Worm (Caenorhabditis elegans) whole organism, L4 larva: ENCODE measurements around the gene coel-1.

Experiments used
- T26A8.4 ChIP-seq: fragments of 200-800 bp; sonication (Bioruptor generic); IDR thresholded peaks from 2 replicates; pipeline ENCODE4 v1.3.6; 2022; ENCODE audit warnings: missing genetic modification characterization, missing compliant biosample characterization
- Y48G9A.11 ChIP-seq: fragments of 200-800 bp; sonication (Bioruptor generic); IDR thresholded peaks from 2 replicates; pipeline ENCODE4 v1.3.6; 2022; ENCODE audit warnings: missing genetic modification reagents, missing genetic modification characterization, missing compliant biosample characterization
- ZK337.2 ChIP-seq: fragments of 200-800 bp; sonication (Bioruptor generic); IDR thresholded peaks from 2 replicates; pipeline ENCODE4 v1.3.6; 2022; ENCODE audit warnings: missing genetic modification reagents, missing genetic modification characterization, missing compliant biosample characterization
- ZK546.5 ChIP-seq, 2 experiments: sonication (generic microtip); optimal IDR thresholded peaks; 2 replicates each; lab custom pipeline; 2017; ENCODE audit warnings: missing biosample characterization in 2 of 2, missing genetic modification characterization in 2 of 2
- aha-1 ChIP-seq: fragments of 150-350 bp; peaks from one replicate; lab custom pipeline; 2014; ENCODE audit warnings: missing biosample characterization, missing genetic modification characterization
- ceh-20 ChIP-seq: fragments of 200-800 bp; sonication (Bioruptor generic); IDR thresholded peaks from 2 replicates; pipeline ENCODE4 v1.3.6; 2022; ENCODE audit warnings: missing genetic modification reagents, missing genetic modification characterization, missing compliant biosample characterization
- ceh-28 ChIP-seq: fragments of 150-350 bp; optimal IDR thresholded peaks from 2 replicates; lab custom pipeline; 2014; ENCODE audit warnings: missing biosample characterization, missing genetic modification reagents, missing genetic modification characterization
- ces-1 ChIP-seq: fragments of 150-350 bp; sonication (generic microtip); optimal IDR thresholded peaks from 4 replicates; lab custom pipeline; 2014; ENCODE audit warnings: missing biosample characterization, missing genetic modification reagents, missing genetic modification characterization
- ctbp-1 ChIP-seq: fragments of 200-800 bp; sonication (Bioruptor generic); IDR thresholded peaks from 2 replicates; pipeline ENCODE4 v1.3.6; 2022; ENCODE audit warnings: missing genetic modification reagents, missing genetic modification characterization, missing compliant biosample characterization
- daf-16 ChIP-seq, 3 experiments: sonication (generic microtip); optimal IDR thresholded peaks; 2 replicates each; lab custom pipeline; 2016 to 2017; ENCODE audit warnings: missing genetic modification characterization in 3 of 3, missing genetic modification reagents in 3 of 3, mild to moderate bottlenecking in 2 of 3, missing compliant biosample characterization in 2 of 3, missing biosample characterization in 1 of 3, moderate library complexity in 1 of 3
- daf-19 ChIP-seq: fragments of 200-800 bp; sonication (Bioruptor generic); conservative IDR thresholded peaks from 2 replicates; pipeline ENCODE4 v1.3.6; 2022; ENCODE audit warnings: missing genetic modification characterization, missing compliant biosample characterization
- daf-8 ChIP-seq: fragments of 200-800 bp; sonication (Bioruptor generic); IDR thresholded peaks from 2 replicates; pipeline ENCODE4 v1.3.6; 2022; ENCODE audit warnings: missing genetic modification characterization, missing compliant biosample characterization
- dmd-9 ChIP-seq: fragments of 200-800 bp; sonication (Bioruptor generic); IDR thresholded peaks from 2 replicates; pipeline ENCODE4 v1.3.6; 2022; ENCODE audit warnings: missing genetic modification reagents, missing genetic modification characterization, missing compliant biosample characterization
- duxl-1 ChIP-seq: sonication (generic microtip); optimal IDR thresholded peaks from 2 replicates; lab custom pipeline; 2016; ENCODE audit warnings: mild to moderate bottlenecking, missing genetic modification characterization, moderate library complexity, missing compliant biosample characterization; ENCODE audit not compliant: poor library complexity
- dve-1 ChIP-seq: sonication (generic microtip); optimal IDR thresholded peaks from 2 replicates; lab custom pipeline; 2017; ENCODE audit warnings: antibody characterized with exemption, mild to moderate bottlenecking, missing genetic modification characterization, missing compliant biosample characterization; ENCODE audit not compliant: insufficient read depth
- egl-43 ChIP-seq: fragments of 200-800 bp; sonication (Bioruptor generic); IDR thresholded peaks from 2 replicates; pipeline ENCODE4 v1.3.6; 2022; ENCODE audit warnings: missing genetic modification reagents, missing genetic modification characterization, missing compliant biosample characterization
- fkh-10 ChIP-seq: fragments of 150-350 bp; optimal IDR thresholded peaks from 2 replicates; lab custom pipeline; 2014; ENCODE audit warnings: missing biosample characterization, missing genetic modification reagents, missing genetic modification characterization
- fos-1 ChIP-seq: fragments of 150-350 bp; optimal IDR thresholded peaks from 2 replicates; lab custom pipeline; 2014; ENCODE audit warnings: missing biosample characterization, missing genetic modification characterization
- hif-1 ChIP-seq, 2 experiments: sonication (generic microtip); optimal IDR thresholded peaks; 2 replicates each; lab custom pipeline; 2016 to 2017; ENCODE audit warnings: missing compliant biosample characterization in 2 of 2, missing genetic modification characterization in 2 of 2, missing genetic modification reagents in 2 of 2, missing genotype in 2 of 2, mild to moderate bottlenecking in 1 of 2
- hlh-30 ChIP-seq: sonication (generic microtip); optimal IDR thresholded peaks from 2 replicates; lab custom pipeline; 2017; ENCODE audit warnings: antibody characterized with exemption, mild to moderate bottlenecking, missing genetic modification characterization, missing compliant biosample characterization; ENCODE audit not compliant: insufficient read depth
- lin-1 ChIP-seq: fragments of 200-800 bp; sonication (Bioruptor generic); IDR thresholded peaks from 2 replicates; pipeline ENCODE4 v1.3.6; 2022; ENCODE audit warnings: missing genetic modification reagents, missing genetic modification characterization, missing compliant biosample characterization
- lin-15B ChIP-seq: fragments of 150-350 bp; sonication (generic microtip); optimal IDR thresholded peaks from 3 replicates; lab custom pipeline; 2014; ENCODE audit warnings: missing biosample characterization, missing genetic modification characterization
- lin-29 ChIP-seq: fragments of 200-800 bp; sonication (Bioruptor generic); IDR thresholded peaks from 2 replicates; pipeline ENCODE4 v1.3.6; 2022; ENCODE audit warnings: missing genetic modification reagents, missing genetic modification characterization, missing compliant biosample characterization
- lin-39 ChIP-seq: fragments of 150-350 bp; optimal IDR thresholded peaks from 2 replicates; lab custom pipeline; 2014; ENCODE audit warnings: missing biosample characterization, missing genetic modification reagents, missing genetic modification characterization
- lsy-2 ChIP-seq, 2 experiments: fragments of 150-350 bp in 1 of 2; sonication (generic microtip) in 1 of 2; optimal IDR thresholded peaks; 2 replicates each; lab custom pipeline; 2014 to 2017; ENCODE audit warnings: missing biosample characterization in 2 of 2, missing genetic modification characterization in 2 of 2
- madf-5 ChIP-seq, 2 experiments: fragments of 200-800 bp; sonication (Bioruptor generic); IDR thresholded peaks; 2 replicates each; pipeline ENCODE4 v1.3.6; 2022; ENCODE audit warnings: missing compliant biosample characterization in 2 of 2, missing genetic modification characterization in 2 of 2
- madf-9 ChIP-seq: fragments of 200-800 bp; sonication (Bioruptor generic); conservative IDR thresholded peaks from 2 replicates; pipeline ENCODE4 v1.3.6; 2022; ENCODE audit warnings: missing genetic modification reagents, missing genetic modification characterization, missing compliant biosample characterization
- mxl-2 ChIP-seq: fragments of 200-800 bp; sonication (Bioruptor generic); conservative IDR thresholded peaks from 2 replicates; pipeline ENCODE4 v1.3.6; 2022; ENCODE audit warnings: missing genetic modification reagents, missing genetic modification characterization, missing compliant biosample characterization
- nhr-11 ChIP-seq: fragments of 150-350 bp; optimal IDR thresholded peaks from 2 replicates; lab custom pipeline; 2014; ENCODE audit warnings: missing biosample characterization, missing genetic modification characterization
- nhr-237 ChIP-seq: sonication (generic microtip); optimal IDR thresholded peaks from 2 replicates; lab custom pipeline; 2017; ENCODE audit warnings: missing biosample characterization, missing genetic modification characterization
- nhr-25 ChIP-seq: sonication (generic microtip); optimal IDR thresholded peaks from 2 replicates; lab custom pipeline; 2017; ENCODE audit warnings: missing genetic modification characterization, mild to moderate bottlenecking, missing compliant biosample characterization, antibody characterized with exemption, moderate library complexity, borderline replicate concordance; ENCODE audit not compliant: insufficient read depth
- nhr-28 ChIP-seq: fragments of 150-350 bp; optimal IDR thresholded peaks from 2 replicates; lab custom pipeline; 2014; ENCODE audit warnings: missing biosample characterization, missing genetic modification characterization
- nhr-48 ChIP-seq: sonication (generic microtip); optimal IDR thresholded peaks from 2 replicates; lab custom pipeline; 2016; ENCODE audit warnings: mild to moderate bottlenecking, missing genetic modification characterization, missing compliant biosample characterization
- nhr-77 ChIP-seq: fragments of 150-350 bp; optimal IDR thresholded peaks from 2 replicates; lab custom pipeline; 2014; ENCODE audit warnings: missing biosample characterization, missing genetic modification characterization
- php-3 ChIP-seq: fragments of 200-800 bp; sonication (Bioruptor generic); IDR thresholded peaks from 2 replicates; pipeline ENCODE4 v1.3.6; 2022; ENCODE audit warnings: missing genetic modification reagents, missing genetic modification characterization, missing compliant biosample characterization
- rbr-2 ChIP-seq: sonication (generic microtip); optimal IDR thresholded peaks from 2 replicates; lab custom pipeline; 2016; ENCODE audit warnings: missing genotype, missing genetic modification characterization, missing compliant biosample characterization
- saeg-2 ChIP-seq: fragments of 200-800 bp; sonication (Bioruptor generic); IDR thresholded peaks from 2 replicates; pipeline ENCODE4 v1.3.6; 2022; ENCODE audit warnings: missing genetic modification reagents, missing genetic modification characterization, missing compliant biosample characterization
- set-16 ChIP-seq: fragments of 200-800 bp; sonication (Bioruptor generic); IDR thresholded peaks from 2 replicates; pipeline ENCODE4 v1.3.6; 2022; ENCODE audit warnings: missing genetic modification reagents, missing genetic modification characterization, missing compliant biosample characterization
- snpc-1.2 ChIP-seq: fragments of 200-800 bp; sonication (Bioruptor generic); IDR thresholded peaks from 2 replicates; pipeline ENCODE4 v1.3.6; 2022; ENCODE audit warnings: missing genetic modification reagents, missing genetic modification characterization, missing compliant biosample characterization
- spr-1 ChIP-seq: sonication (generic microtip); optimal IDR thresholded peaks from 2 replicates; lab custom pipeline; 2016; ENCODE audit warnings: mild to moderate bottlenecking, missing genetic modification characterization, missing compliant biosample characterization
- spr-3 ChIP-seq: fragments of 200-800 bp; sonication (Bioruptor generic); optimal IDR thresholded peaks from 2 replicates; lab custom pipeline; 2018; ENCODE audit warnings: mild to moderate bottlenecking, missing genetic modification characterization, missing compliant biosample characterization
- tag-97 ChIP-seq: fragments of 200-800 bp; sonication (Bioruptor generic); IDR thresholded peaks from 2 replicates; pipeline ENCODE4 v1.3.6; 2022; ENCODE audit warnings: missing genetic modification characterization, missing compliant biosample characterization
- unc-130 ChIP-seq: sonication (generic microtip); optimal IDR thresholded peaks from 2 replicates; lab custom pipeline; 2016; ENCODE audit warnings: missing genetic modification reagents, missing genetic modification characterization, missing compliant biosample characterization
- unc-39 ChIP-seq: sonication (generic microtip); optimal IDR thresholded peaks from 2 replicates; lab custom pipeline; 2017; ENCODE audit warnings: missing biosample characterization, missing genetic modification characterization
- unc-62 ChIP-seq, 3 experiments: fragments of 150-350 bp in 1 of 3; sonication (generic microtip); optimal IDR thresholded peaks in 2 of 3; peaks in 1 of 3; 1 replicate in 1 of 3; 2 replicates in 2 of 3; lab custom pipeline; 2014 to 2017; ENCODE audit warnings: missing biosample characterization in 3 of 3, missing genetic modification characterization in 3 of 3, missing genetic modification reagents in 3 of 3, missing genotype in 1 of 3
- vab-7 ChIP-seq: fragments of 200-800 bp; sonication (Bioruptor generic); IDR thresholded peaks from 2 replicates; pipeline ENCODE4 v1.3.6; 2022; ENCODE audit warnings: missing genetic modification reagents, missing genetic modification characterization, missing compliant biosample characterization
- zfp-2 ChIP-seq: sonication (generic microtip); optimal IDR thresholded peaks from 2 replicates; lab custom pipeline; 2016; ENCODE audit warnings: mild to moderate bottlenecking, missing genetic modification characterization, missing compliant biosample characterization
- zfp-3 ChIP-seq: fragments of 200-800 bp; sonication (Bioruptor generic); conservative IDR thresholded peaks from 2 replicates; pipeline ENCODE4 v1.3.6; 2022; ENCODE audit warnings: missing genetic modification reagents, missing genetic modification characterization, missing compliant biosample characterization
- zip-2 ChIP-seq: fragments of 150-350 bp; optimal IDR thresholded peaks from 2 replicates; lab custom pipeline; 2014; ENCODE audit warnings: missing biosample characterization, missing genetic modification characterization
- ztf-11 ChIP-seq: fragments of 150-350 bp; optimal IDR thresholded peaks from 2 replicates; lab custom pipeline; 2014; ENCODE audit warnings: missing biosample characterization, missing genetic modification characterization
- ztf-7 ChIP-seq: fragments of 150-350 bp; optimal IDR thresholded peaks from 2 replicates; lab custom pipeline; 2014; ENCODE audit warnings: missing biosample characterization, missing genetic modification characterization

coel-1 gene

ce11 chrX:4248417-4248816 is 17.0 kb upstream of the coel-1 start:
- TF ChIP-seq fos-1 (tag; lab: Kevin White, UChicago) (no peak), nhr-25 (tag; lab: Kevin White, UChicago) (no peak), tag-97 (GFP tag; lab: Robert Waterston, UW) (no peak), unc-62 (GFP tag; optimal IDR thresholded peaks at IDR 0.05 in 1 of 2; lab: Kevin White, UChicago) (no peak), unc-62 (tag; optimal IDR thresholded peaks at IDR 0.05; lab: Kevin White, UChicago) (no peak), daf-19 (GFP tag; lab: Robert Waterston, UW) (no peak), saeg-2 (GFP tag; lab: Robert Waterston, UW) (no peak), snpc-1.2 (GFP tag; lab: Robert Waterston, UW) (no peak), fkh-10 (GFP tag; lab: Kevin White, UChicago) (no peak), unc-130 (GFP tag; lab: Kevin White, UChicago) (no peak), zfp-3 (GFP tag; lab: Robert Waterston, UW) (no peak), vab-7 (GFP tag; lab: Robert Waterston, UW) (no peak), nhr-48 (tag; lab: Kevin White, UChicago) (peak; percentile 28), ceh-20 (0 out of 2 replicates have a peak, but pooled peaks have one; percentile 12), Y48G9A.11 (GFP tag; lab: Robert Waterston, UW) (no peak), lin-15B (tag; lab: Kevin White, UChicago) (no peak), dmd-9 (GFP tag; lab: Robert Waterston, UW) (no peak), ceh-28 (tag; lab: Kevin White, UChicago) (no peak), ztf-7 (tag; lab: Kevin White, UChicago) (no peak), set-16 (no peak), ztf-11 (tag; lab: Kevin White, UChicago) (no peak), php-3 (GFP tag; lab: Robert Waterston, UW) (peak; percentile 94), daf-16 (GFP tag; optimal IDR thresholded peaks at IDR 0.05; lab: Kevin White, UChicago) (no peak), daf-16 (tag; optimal IDR thresholded peaks at IDR 0.05; lab: Kevin White, UChicago) (peak; percentile 100), nhr-77 (tag; lab: Kevin White, UChicago) (peak; percentile 48), lin-39 (no peak), ctbp-1 (GFP tag; lab: Robert Waterston, UW) (no peak), dve-1 (peak; percentile 83), nhr-237 (no peak), nhr-28 (peak; percentile 42), unc-39 (tag; lab: Kevin White, UChicago) (no peak), nhr-11 (tag; lab: Kevin White, UChicago) (no peak), aha-1 (tag; lab: Kevin White, UChicago) (no peak), lin-1 (GFP tag; lab: Robert Waterston, UW) (no peak), rbr-2 (tag; lab: Kevin White, UChicago) (no peak), madf-5 (GFP tag; IDR thresholded peaks at IDR 0.05; lab: Robert Waterston, UW) (no peak), daf-8 (GFP tag; lab: Robert Waterston, UW) (no peak), ZK546.5 (tag; optimal IDR thresholded peaks at IDR 0.05; lab: Kevin White, UChicago) (no peak), hlh-30 (tag; lab: Kevin White, UChicago) (no peak), hif-1 (tag; optimal IDR thresholded peaks at IDR 0.05; lab: Kevin White, UChicago) (no peak), lin-29 (no peak), zfp-2 (no peak), madf-9 (GFP tag; lab: Robert Waterston, UW) (no peak), T26A8.4 (GFP tag; lab: Robert Waterston, UW) (no peak), duxl-1 (tag; lab: Kevin White, UChicago) (no peak), ZK337.2 (GFP tag; lab: Robert Waterston, UW) (no peak), egl-43 (GFP tag; lab: Robert Waterston, UW) (no peak), spr-3 (no peak), mxl-2 (GFP tag; lab: Robert Waterston, UW) (no peak), ces-1 (GFP tag; lab: Kevin White, UChicago) (no peak), zip-2 (tag; lab: Kevin White, UChicago) (no peak), lsy-2 (tag; optimal IDR thresholded peaks at IDR 0.05; lab: Kevin White, UChicago) (no peak), spr-1 (tag; lab: Kevin White, UChicago) (no peak)
